Worm (Caenorhabditis elegans): ENCODE data around the gene mdt-11.

mdt-11 gene

ce11 chrIII:5012460-5012859 lies 8.6 kb upstream of the mdt-11 start:
- TF ChIP-seq W03F9.2 (tag; optimal IDR thresholded peaks at IDR 0.05) = no peak

- no peak for TF ChIP-seq dao-5 (tag; optimal IDR thresholded peaks at IDR 0.05)
- TF ChIP-seq W03F9.2 (tag; optimal IDR thresholded peaks at IDR 0.05) = peak; percentile 57
- peak; percentile 67 for TF ChIP-seq him-1 (tag; optimal IDR thresholded peaks at IDR 0.05)
Observed at ce11 chrIII:5013915-5014346, 7.1 kb upstream of the mdt-11 start.

DNA sequence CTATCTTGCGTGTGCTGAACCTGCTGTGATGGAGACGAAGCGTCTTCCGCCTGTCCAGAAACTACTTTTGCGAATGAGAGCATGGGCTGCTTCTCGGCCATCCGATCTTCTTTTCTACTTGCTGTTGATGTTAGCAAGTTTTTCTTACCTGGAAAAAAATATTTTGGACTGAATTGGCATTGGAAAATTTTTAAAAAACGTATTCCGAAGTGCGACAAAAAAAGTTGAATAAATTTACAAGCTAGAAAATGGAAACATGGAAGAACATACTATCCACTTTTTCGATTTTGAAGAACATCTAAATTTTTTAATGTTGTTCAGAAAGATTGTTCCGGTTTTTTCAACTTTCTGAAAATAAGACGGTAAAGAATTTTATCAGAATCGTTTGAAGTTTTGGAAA lies 3.5 kb upstream of the mdt-11 start, which contains the start of gene larp-1:
larp-1 (minus strand) TSS at position 101 of the 400 bp plus-strand sequence.
- TF ChIP-seq him-1 (tag; optimal IDR thresholded peaks at IDR 0.05) (no peak), dao-5 (tag; optimal IDR thresholded peaks at IDR 0.05) (no peak)

DNA sequence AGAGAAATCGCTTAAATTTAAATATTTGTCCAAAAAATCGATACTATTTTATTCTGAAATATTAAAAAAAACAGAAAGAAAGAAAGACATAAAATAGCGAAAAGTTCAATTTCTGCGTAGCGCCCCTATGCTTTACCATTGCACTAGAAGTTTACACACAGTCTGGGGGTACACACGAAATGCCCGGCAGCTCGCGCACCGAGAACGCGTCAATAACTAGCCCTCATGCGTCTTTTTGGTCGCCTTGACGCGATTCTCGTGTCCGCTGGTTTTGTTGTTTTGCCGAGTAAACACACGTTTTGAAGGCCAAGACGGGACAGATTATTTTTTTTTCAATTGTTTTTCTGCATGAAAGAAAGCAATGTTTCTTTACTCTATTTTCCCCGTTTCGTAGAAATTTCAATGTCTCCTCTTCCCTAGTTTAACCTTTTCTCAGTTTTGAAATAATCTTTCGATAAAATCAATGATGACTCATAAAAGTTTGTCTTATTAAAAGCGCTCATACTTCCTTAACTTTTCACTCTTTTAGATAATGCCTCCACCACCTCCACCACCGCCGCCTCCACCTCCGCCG lies 2.8 kb upstream of the mdt-11 start, which contains the start of gene wip-1:
wip-1 (plus strand) TSS at position 524 of the 574 bp plus-strand sequence.
- TF ChIP-seq him-1 (tag; optimal IDR thresholded peaks at IDR 0.05) (peak; percentile 98), dao-5 (tag; optimal IDR thresholded peaks at IDR 0.05) (peak; percentile 72), W03F9.2 (tag; optimal IDR thresholded peaks at IDR 0.05) (peak; percentile 98)

DNA sequence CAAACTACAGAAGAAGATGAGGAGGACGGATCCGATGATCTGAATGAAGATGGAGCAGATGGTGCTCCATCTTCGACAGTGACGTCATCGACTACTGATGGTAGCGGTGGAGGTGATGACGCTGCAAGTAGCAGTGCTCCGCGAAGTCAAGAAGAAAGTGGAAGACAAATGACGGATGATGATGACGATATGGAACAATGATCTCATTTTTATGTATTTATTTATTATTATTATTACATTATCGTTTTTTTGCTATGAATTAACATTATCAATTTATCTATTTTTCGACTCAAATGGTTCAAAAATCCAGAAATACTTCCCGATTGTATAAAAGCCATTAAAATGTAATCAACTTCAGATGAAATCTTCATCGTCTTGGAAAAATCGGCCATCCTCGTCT lies 665 bp downstream of the mdt-11 start, which contains the start of gene R144.3:
R144.3 (plus strand) TSS at position 301 of the 400 bp plus-strand sequence.
- TF ChIP-seq W03F9.2 (tag; optimal IDR thresholded peaks at IDR 0.05) (no peak), dao-5 (tag; optimal IDR thresholded peaks at IDR 0.05) (no peak), him-1 (tag; optimal IDR thresholded peaks at IDR 0.05) (no peak)

DNA sequence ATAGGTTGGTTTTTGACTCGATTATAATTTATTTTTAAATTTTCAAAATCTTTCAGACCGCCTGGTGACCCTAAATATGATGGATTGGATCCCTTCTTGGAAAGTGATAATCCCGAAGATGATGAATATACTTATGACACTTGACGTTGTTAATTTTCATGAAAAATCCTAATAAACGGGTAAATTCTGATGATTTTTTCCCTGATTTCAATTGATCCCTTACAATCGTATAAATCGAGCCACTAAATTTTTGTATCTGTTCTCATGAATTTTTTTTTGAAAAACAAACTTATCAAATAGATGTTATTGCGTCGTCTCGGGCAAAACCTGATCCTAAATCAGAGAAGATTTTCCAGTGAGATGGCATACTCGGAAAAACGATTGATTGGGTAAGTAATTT lies 1.9 kb downstream of the mdt-11 start, which contains the start of gene R144.13:
R144.13 (plus strand) TSS at position 301 of the 400 bp plus-strand sequence.
- no peak for TF ChIP-seq dao-5 (tag; optimal IDR thresholded peaks at IDR 0.05)
- no peak for TF ChIP-seq W03F9.2 (tag; optimal IDR thresholded peaks at IDR 0.05)
- no peak for TF ChIP-seq him-1 (tag; optimal IDR thresholded peaks at IDR 0.05)

ce11 chrIII:5023642-5024041 lies 2.6 kb downstream of the mdt-11 start:
- TF ChIP-seq W03F9.2 (tag; optimal IDR thresholded peaks at IDR 0.05) (no peak), him-1 (tag; optimal IDR thresholded peaks at IDR 0.05) (no peak), dao-5 (tag; optimal IDR thresholded peaks at IDR 0.05) (no peak)

- TF ChIP-seq dao-5 (tag; optimal IDR thresholded peaks at IDR 0.05) (no peak), W03F9.2 (tag; optimal IDR thresholded peaks at IDR 0.05) (peak; percentile 34)
Observed at ce11 chrIII:5024393-5024964, 3.5 kb downstream of the mdt-11 start, which contains the start of gene pcf-11. Gene pcf-11 (plus strand): TSS chrIII:5024914.

- TF ChIP-seq W03F9.2 (tag; optimal IDR thresholded peaks at IDR 0.05) = no peak
- TF ChIP-seq him-1 (tag; optimal IDR thresholded peaks at IDR 0.05) = no peak
- TF ChIP-seq dao-5 (tag; optimal IDR thresholded peaks at IDR 0.05) = no peak
Observed at ce11 chrIII:5025136-5025629, 4.2 kb downstream of the mdt-11 start.

DNA sequence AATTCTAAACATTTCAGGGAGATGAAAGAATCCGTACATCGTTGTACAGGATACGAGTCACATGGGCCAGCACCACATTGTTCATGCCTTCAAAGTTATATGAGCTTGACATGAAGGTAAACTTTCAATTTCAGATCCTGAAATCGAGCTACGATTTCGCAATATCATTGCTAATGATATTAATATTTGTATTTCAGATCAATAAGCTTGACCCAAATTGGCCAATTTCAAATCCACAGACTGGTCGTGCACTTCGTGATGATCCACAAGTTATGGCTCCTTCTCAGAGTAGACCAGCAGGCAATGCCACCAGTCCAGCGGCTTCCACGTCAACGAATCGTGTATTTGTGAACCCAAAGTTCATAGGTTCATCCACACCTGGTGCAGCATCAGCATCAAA lies 5.3 kb downstream of the mdt-11 start:
- no peak for TF ChIP-seq him-1 (tag; optimal IDR thresholded peaks at IDR 0.05)
- TF ChIP-seq dao-5 (tag; optimal IDR thresholded peaks at IDR 0.05) = no peak
- no peak for TF ChIP-seq W03F9.2 (tag; optimal IDR thresholded peaks at IDR 0.05)

- TF ChIP-seq dao-5 (tag; optimal IDR thresholded peaks at IDR 0.05) (no peak), him-1 (tag; optimal IDR thresholded peaks at IDR 0.05) (no peak), W03F9.2 (tag; optimal IDR thresholded peaks at IDR 0.05) (no peak)
Observed at ce11 chrIII:5027219-5027618, 6.2 kb downstream of the mdt-11 start.

- TF ChIP-seq him-1 (tag; optimal IDR thresholded peaks at IDR 0.05) = no peak
Observed at ce11 chrIII:5030629-5031028, 9.6 kb downstream of the mdt-11 start, which contains the start of gene klp-6. Gene klp-6 (plus strand): TSS chrIII:5030929.

- TF ChIP-seq dao-5 (tag; optimal IDR thresholded peaks at IDR 0.05) = peak; percentile 78
- TF ChIP-seq him-1 (tag; optimal IDR thresholded peaks at IDR 0.05) = peak; percentile 81
Observed at ce11 chrIII:5031375-5031836, 10.4 kb downstream of the mdt-11 start.

- TF ChIP-seq him-1 (tag; optimal IDR thresholded peaks at IDR 0.05) (no peak), dao-5 (tag; optimal IDR thresholded peaks at IDR 0.05) (no peak), W03F9.2 (tag; optimal IDR thresholded peaks at IDR 0.05) (no peak)
Observed at ce11 chrIII:5036158-5036557, 15.1 kb downstream of the mdt-11 start, which contains the start of gene C45G9.6. Gene C45G9.6 (plus strand): TSS chrIII:5036458.

Measured in whole organism, L4/young adult.